Fruit fly (Drosophila melanogaster) whole organism, prepupa: ENCODE results near the gene Phlpp.

Experiments used
- CG10631 ChIP-seq: fragments of 200-800 bp; sonication (Bioruptor generic); optimal IDR thresholded peaks from 2 replicates; lab custom pipeline; 2016; ENCODE audit warnings: missing biosample characterization, missing genetic modification characterization
- CG11762 ChIP-seq: fragments of 200-800 bp; sonication (Bioruptor generic); optimal IDR thresholded peaks from 3 replicates; lab custom pipeline; 2016; ENCODE audit warnings: missing biosample characterization, missing genetic modification characterization; ENCODE audit not compliant: insufficient read depth
- CG1621 ChIP-seq: fragments of 200-800 bp; sonication (Bioruptor generic); optimal IDR thresholded peaks from 3 replicates; lab custom pipeline; 2018; ENCODE audit warnings: missing biosample characterization, mild to moderate bottlenecking, missing genetic modification characterization
- CG16779 ChIP-seq: fragments of 200-800 bp; sonication (Bioruptor generic); optimal IDR thresholded peaks from 3 replicates; lab custom pipeline; 2017; ENCODE audit warnings: missing biosample characterization, mild to moderate bottlenecking, missing genetic modification characterization
- CG3032 ChIP-seq: fragments of 200-800 bp; optimal IDR thresholded peaks from 2 replicates; lab custom pipeline; 2019; ENCODE audit warnings: missing biosample characterization, mild to moderate bottlenecking, missing genetic modification characterization, moderate library complexity
- CG31627 ChIP-seq: fragments of 200-800 bp; sonication (Bioruptor generic); optimal IDR thresholded peaks from 3 replicates; lab custom pipeline; 2016; ENCODE audit warnings: missing biosample characterization, missing genetic modification characterization
- CG32006 ChIP-seq: fragments of 200-800 bp; sonication (Bioruptor generic); optimal IDR thresholded peaks from 3 replicates; lab custom pipeline; 2017; ENCODE audit warnings: missing biosample characterization, mild to moderate bottlenecking, missing genetic modification characterization
- CG3919 ChIP-seq: fragments of 200-800 bp; sonication (Bioruptor generic); optimal IDR thresholded peaks from 3 replicates; lab custom pipeline; 2016; ENCODE audit warnings: missing biosample characterization, missing genetic modification characterization
- CG4318 ChIP-seq: fragments of 200-800 bp; sonication (Bioruptor generic); optimal IDR thresholded peaks from 3 replicates; lab custom pipeline; 2017; ENCODE audit warnings: missing biosample characterization, mild to moderate bottlenecking, missing genetic modification characterization
- CG6792 ChIP-seq: fragments of 200-800 bp; sonication (Bioruptor generic); optimal IDR thresholded peaks from 3 replicates; lab custom pipeline; 2016; ENCODE audit warnings: missing biosample characterization, missing genetic modification characterization
- CG6808 ChIP-seq: fragments of 200-800 bp; sonication (Bioruptor generic); optimal IDR thresholded peaks from 3 replicates; lab custom pipeline; 2017; ENCODE audit warnings: missing biosample characterization, missing genetic modification characterization, mild to moderate bottlenecking, moderate library complexity, missing genetic modification reagents
- CG7368 ChIP-seq: fragments of 200-800 bp; sonication (Bioruptor generic); optimal IDR thresholded peaks from 3 replicates; lab custom pipeline; 2016; ENCODE audit warnings: missing biosample characterization, missing genetic modification characterization
- CG8119 ChIP-seq: fragments of 200-800 bp; sonication (Bioruptor generic); IDR thresholded peaks from 3 replicates; pipeline ENCODE4 v1.3.6; 2022; ENCODE audit warnings: missing biosample characterization, missing genetic modification characterization
- CG9139 ChIP-seq: fragments of 200-800 bp; sonication (Bioruptor generic); optimal IDR thresholded peaks from 3 replicates; lab custom pipeline; 2017; ENCODE audit warnings: missing biosample characterization, mild to moderate bottlenecking, missing genetic modification characterization
- Eip78C ChIP-seq: fragments of 200-800 bp; sonication (Bioruptor generic); peaks from one replicate; lab custom pipeline; 2016; ENCODE audit warnings: missing biosample characterization, missing genetic modification characterization
- Ets21C ChIP-seq: fragments of 200-800 bp; sonication (Bioruptor generic); optimal IDR thresholded peaks from 3 replicates; lab custom pipeline; 2016; ENCODE audit warnings: missing biosample characterization, missing genetic modification characterization
- Gug ChIP-seq: fragments of 200-800 bp; sonication (Bioruptor generic); IDR thresholded peaks from 2 replicates; pipeline ENCODE4 v1.3.6; 2022; ENCODE audit warnings: missing biosample characterization, missing genetic modification characterization
- Hr39 ChIP-seq: fragments of 200-800 bp; sonication (Bioruptor generic); optimal IDR thresholded peaks from 2 replicates; lab custom pipeline; 2016; ENCODE audit warnings: missing biosample characterization, missing genetic modification characterization
- Hr4 ChIP-seq: fragments of 200-800 bp; sonication (Bioruptor generic); optimal IDR thresholded peaks from 3 replicates; lab custom pipeline; 2016; ENCODE audit warnings: missing biosample characterization, missing genetic modification characterization
- Met ChIP-seq: fragments of 200-800 bp; sonication (Bioruptor generic); optimal IDR thresholded peaks from 3 replicates; lab custom pipeline; 2016; ENCODE audit warnings: missing biosample characterization, missing genetic modification characterization
- OdsH ChIP-seq: fragments of 200-800 bp; sonication (Bioruptor generic); optimal IDR thresholded peaks from 3 replicates; lab custom pipeline; 2016; ENCODE audit warnings: missing biosample characterization, missing genetic modification characterization
- Smox ChIP-seq: fragments of 200-800 bp; sonication (Bioruptor generic); optimal IDR thresholded peaks from 3 replicates; lab custom pipeline; 2016; ENCODE audit warnings: missing biosample characterization, missing genetic modification characterization
- Sox102F ChIP-seq: fragments of 200-800 bp; sonication (Bioruptor generic); optimal IDR thresholded peaks from 2 replicates; lab custom pipeline; 2016; ENCODE audit warnings: missing biosample characterization, mild to moderate bottlenecking, missing genetic modification characterization
- Sox14 ChIP-seq: fragments of 200-800 bp; sonication (Bioruptor generic); optimal IDR thresholded peaks from 3 replicates; lab custom pipeline; 2016; ENCODE audit warnings: missing biosample characterization, missing genetic modification characterization
- Sox15 ChIP-seq: fragments of 200-800 bp; sonication (Bioruptor generic); optimal IDR thresholded peaks from 3 replicates; lab custom pipeline; 2016; ENCODE audit warnings: missing biosample characterization, missing genetic modification characterization
- achi ChIP-seq: fragments of 200-800 bp; sonication (Bioruptor generic); optimal IDR thresholded peaks from 3 replicates; lab custom pipeline; 2016; ENCODE audit warnings: missing biosample characterization, missing genetic modification characterization
- cyc ChIP-seq: fragments of 200-800 bp; sonication (Bioruptor generic); optimal IDR thresholded peaks from 3 replicates; lab custom pipeline; 2016; ENCODE audit warnings: missing biosample characterization, missing genetic modification characterization
- dac ChIP-seq: fragments of 200-800 bp; sonication (Bioruptor generic); optimal IDR thresholded peaks from 2 replicates; lab custom pipeline; 2017; ENCODE audit warnings: missing biosample characterization, mild to moderate bottlenecking, missing genetic modification characterization
- dsx ChIP-seq: fragments of 200-800 bp; optimal IDR thresholded peaks from 3 replicates; lab custom pipeline; 2019; ENCODE audit warnings: missing biosample characterization, mild to moderate bottlenecking, missing genetic modification characterization, moderate library complexity; ENCODE audit not compliant: poor library complexity, severe bottlenecking
- esn ChIP-seq: fragments of 200-800 bp; sonication (Bioruptor generic); optimal IDR thresholded peaks from 2 replicates; lab custom pipeline; 2016; ENCODE audit warnings: missing biosample characterization, mild to moderate bottlenecking, missing genetic modification characterization, moderate library complexity
- fkh ChIP-seq: fragments of 200-800 bp; sonication (Bioruptor generic); optimal IDR thresholded peaks from 3 replicates; lab custom pipeline; 2017; ENCODE audit warnings: missing biosample characterization, mild to moderate bottlenecking, missing genetic modification characterization, moderate library complexity
- lz ChIP-seq: fragments of 200-800 bp; sonication (Bioruptor generic); optimal IDR thresholded peaks from 3 replicates; lab custom pipeline; 2016; ENCODE audit warnings: missing biosample characterization, missing genetic modification characterization
- salr ChIP-seq, 2 experiments: fragments of 200-800 bp; sonication (Bioruptor generic); optimal IDR thresholded peaks; 3 replicates each; lab custom pipeline; 2016 to 2018; ENCODE audit warnings: missing biosample characterization in 2 of 2, missing genetic modification characterization in 2 of 2, mild to moderate bottlenecking in 1 of 2
- spab ChIP-seq: fragments of 200-800 bp; sonication (Bioruptor generic); optimal IDR thresholded peaks from 2 replicates; lab custom pipeline; 2017; ENCODE audit warnings: missing biosample characterization, mild to moderate bottlenecking, missing genetic modification characterization, missing genetic modification reagents
- svp ChIP-seq: fragments of 200-800 bp; sonication (Bioruptor generic); peaks from one replicate; lab custom pipeline; 2016; ENCODE audit warnings: missing biosample characterization, missing genetic modification characterization
- topi ChIP-seq: fragments of 200-800 bp; sonication (Bioruptor generic); optimal IDR thresholded peaks from 3 replicates; lab custom pipeline; 2016; ENCODE audit warnings: missing biosample characterization, missing genetic modification characterization

Phlpp gene

dm6 chr2L:19014032-19014880, 44.7 kb upstream of the Phlpp start (continued):
- TF ChIP-seq CG11762 (GFP tag; lab: Kevin White, UChicago) (peak; percentile 28), Smox (GFP tag; lab: Kevin White, UChicago) (peak; percentile 28), Sox15 (no peak), esn (peak; percentile 54), salr (GFP tag; optimal IDR thresholded peaks at IDR 0.05; lab: Kevin White, UChicago) (peak in 1 of 2 experiments; percentile 35), CG9139 (GFP tag; lab: Kevin White, UChicago) (peak; percentile 33), Sox102F (GFP tag; lab: Kevin White, UChicago) (peak; percentile 27), Sox14 (GFP tag; lab: Kevin White, UChicago) (no peak), spab (peak; percentile 48)

- TF ChIP-seq fkh (GFP tag; lab: Kevin White, UChicago): no peak
Observed at dm6 chr2L:19014881-19015366, 44.0 kb upstream of the Phlpp start.

dm6 chr2L:19015628-19016027, 43.3 kb upstream of the Phlpp start:
- TF ChIP-seq CG31627 (GFP tag; lab: Kevin White, UChicago) (no peak), spab (no peak), CG7368 (GFP tag; lab: Kevin White, UChicago) (peak; percentile 45), Ets21C (GFP tag; lab: Kevin White, UChicago) (no peak), dsx (no peak), CG16779 (tag; lab: Kevin White, UChicago) (no peak)
- TF ChIP-seq, all 60 proteins: peak for 1

- TF ChIP-seq esn: no peak
- TF ChIP-seq dac (GFP tag; lab: Kevin White, UChicago): no peak
- TF ChIP-seq CG4318: no peak
- no peak for TF ChIP-seq salr (GFP tag; optimal IDR thresholded peaks at IDR 0.05; lab: Kevin White, UChicago)
- no peak for TF ChIP-seq CG6792
- TF ChIP-seq topi (GFP tag; lab: Kevin White, UChicago): no peak
- no peak for TF ChIP-seq CG32006 (GFP tag; lab: Kevin White, UChicago)
- TF ChIP-seq Gug: no peak
- TF ChIP-seq cyc (GFP tag; lab: Kevin White, UChicago): no peak
- TF ChIP-seq CG11762 (GFP tag; lab: Kevin White, UChicago): no peak
- no peak for TF ChIP-seq achi (GFP tag; lab: Kevin White, UChicago)
- TF ChIP-seq Met (GFP tag; lab: Kevin White, UChicago): no peak
- TF ChIP-seq, all 60 proteins: peak for 0
Observed at dm6 chr2L:19017060-19017459, 41.9 kb upstream of the Phlpp start.

- TF ChIP-seq CG8119 (GFP tag; lab: Robert Waterston, UW): no peak
- peak; percentile 13 for TF ChIP-seq svp (GFP tag; lab: Kevin White, UChicago)
- TF ChIP-seq, all 60 proteins: peak for 1
Observed at dm6 chr2L:19018266-19018665, 40.7 kb upstream of the Phlpp start.

dm6 chr2L:19019160-19019592, 39.8 kb upstream of the Phlpp start:
- peak; percentile 45 for TF ChIP-seq CG32006 (GFP tag; lab: Kevin White, UChicago)
- peak; percentile 30 for TF ChIP-seq CG10631
- TF ChIP-seq OdsH (GFP tag; lab: Kevin White, UChicago): peak; percentile 8
- peak; percentile 41 for TF ChIP-seq CG6808
- TF ChIP-seq esn: peak; percentile 21
- TF ChIP-seq cyc (GFP tag; lab: Kevin White, UChicago): no peak
- no peak for TF ChIP-seq CG1621
- TF ChIP-seq Smox (GFP tag; lab: Kevin White, UChicago): peak; percentile 26
- TF ChIP-seq Sox102F (GFP tag; lab: Kevin White, UChicago): no peak
- TF ChIP-seq salr (GFP tag; optimal IDR thresholded peaks at IDR 0.05; lab: Kevin White, UChicago): peak in 1 of 2 experiments; percentile 1
- peak; percentile 29 for TF ChIP-seq lz (GFP tag; lab: Kevin White, UChicago)
- peak; percentile 6 for TF ChIP-seq Hr39 (GFP tag; lab: Kevin White, UChicago)
- TF ChIP-seq Met (GFP tag; lab: Kevin White, UChicago): peak; percentile 25
- TF ChIP-seq svp (GFP tag; lab: Kevin White, UChicago): peak; percentile 62
- TF ChIP-seq Hr4: peak; percentile 20
- TF ChIP-seq CG3919 (GFP tag; lab: Kevin White, UChicago): no peak
- TF ChIP-seq CG3032: peak; percentile 5
- peak; percentile 66 for TF ChIP-seq Eip78C (GFP tag; lab: Kevin White, UChicago)
